Fruit fly (Drosophila melanogaster) whole organism, pupa: ENCODE measurements around the gene eIF1.
A peak's percentile ranks its signal among the peaks of the same experiment; 100 is the strongest.

Experiments used
- CG10348 ChIP-seq: fragments of 200-800 bp; sonication (Bioruptor generic); IDR thresholded peaks from 2 replicates; pipeline ENCODE4 v1.3.6; 2022; ENCODE audit warnings: missing biosample characterization, missing genetic modification characterization
- CG12605 ChIP-seq: fragments of 200-800 bp; sonication (Bioruptor generic); IDR thresholded peaks from 2 replicates; pipeline ENCODE4 v1.3.6; 2022; ENCODE audit warnings: missing biosample characterization, missing genetic modification characterization
- CG13204 ChIP-seq: fragments of 200-800 bp; sonication (Bioruptor generic); optimal IDR thresholded peaks from 2 replicates; lab custom pipeline; 2018; ENCODE audit warnings: missing biosample characterization, mild to moderate bottlenecking, missing genetic modification characterization, moderate library complexity
- CG14655 ChIP-seq: fragments of 200-800 bp; sonication (Bioruptor generic); optimal IDR thresholded peaks from 3 replicates; lab custom pipeline; 2017; ENCODE audit warnings: mild to moderate bottlenecking, missing biosample characterization, missing genetic modification reagents, missing genetic modification characterization
- CG15710 ChIP-seq: fragments of 200-800 bp; sonication (Bioruptor generic); optimal IDR thresholded peaks from 2 replicates; lab custom pipeline; 2018; ENCODE audit warnings: missing biosample characterization, mild to moderate bottlenecking, missing genetic modification characterization, moderate library complexity
- CG17806 ChIP-seq: fragments of 200-800 bp; sonication (Bioruptor generic); optimal IDR thresholded peaks from 2 replicates; lab custom pipeline; 2018; ENCODE audit warnings: missing biosample characterization, mild to moderate bottlenecking, missing genetic modification characterization, moderate library complexity
- CG32121 ChIP-seq: fragments of 200-800 bp; sonication (Bioruptor generic); IDR thresholded peaks from 2 replicates; pipeline ENCODE4 v1.3.6; 2022; ENCODE audit warnings: missing biosample characterization, missing genetic modification characterization
- CG34367 ChIP-seq: fragments of 200-800 bp; sonication (Bioruptor generic); optimal IDR thresholded peaks from 2 replicates; lab custom pipeline; 2018; ENCODE audit warnings: missing biosample characterization, mild to moderate bottlenecking, missing genetic modification characterization
- CG4496 ChIP-seq: fragments of 200-800 bp; sonication (Bioruptor generic); IDR thresholded peaks from 3 replicates; pipeline ENCODE4 v1.3.6; 2022; ENCODE audit warnings: missing biosample characterization, missing genetic modification characterization
- CG8159 ChIP-seq: fragments of 200-800 bp; sonication (Bioruptor generic); optimal IDR thresholded peaks from 3 replicates; lab custom pipeline; 2018; ENCODE audit warnings: missing biosample characterization, mild to moderate bottlenecking, missing genetic modification characterization, moderate library complexity
- CG8301 ChIP-seq: fragments of 200-800 bp; sonication (Bioruptor generic); optimal IDR thresholded peaks from 2 replicates; lab custom pipeline; 2018; ENCODE audit warnings: missing biosample characterization, mild to moderate bottlenecking, missing genetic modification characterization
- CG9948 ChIP-seq: fragments of 200-800 bp; sonication (Bioruptor generic); optimal IDR thresholded peaks from 2 replicates; lab custom pipeline; 2018; ENCODE audit warnings: missing biosample characterization, mild to moderate bottlenecking, missing genetic modification characterization, moderate library complexity
- D1 ChIP-seq: fragments of 200-800 bp; sonication (Bioruptor generic); optimal IDR thresholded peaks from 2 replicates; lab custom pipeline; 2018; ENCODE audit warnings: missing biosample characterization, mild to moderate bottlenecking, missing genetic modification characterization, moderate library complexity
- EcR ChIP-seq: fragments of 200-800 bp; sonication (Bioruptor generic); optimal IDR thresholded peaks from 3 replicates; lab custom pipeline; 2019; ENCODE audit warnings: missing biosample characterization, missing genetic modification characterization, mild to moderate bottlenecking, moderate library complexity, missing genetic modification reagents
- Ets98B ChIP-seq: fragments of 200-800 bp; sonication (Bioruptor generic); IDR thresholded peaks from 2 replicates; pipeline ENCODE4 v1.3.6; 2022; ENCODE audit warnings: missing biosample characterization, missing genetic modification characterization
- Pif1A ChIP-seq: fragments of 200-800 bp; sonication (Bioruptor generic); optimal IDR thresholded peaks from 3 replicates; lab custom pipeline; 2016; ENCODE audit warnings: missing biosample characterization, missing genetic modification characterization
- Pif1B ChIP-seq: fragments of 200-800 bp; sonication (Bioruptor generic); optimal IDR thresholded peaks from 3 replicates; lab custom pipeline; 2016; ENCODE audit warnings: missing biosample characterization, missing genetic modification characterization
- Snoo ChIP-seq: fragments of 200-800 bp; sonication (Bioruptor generic); optimal IDR thresholded peaks from 3 replicates; lab custom pipeline; 2017; ENCODE audit warnings: missing biosample characterization, mild to moderate bottlenecking, missing genetic modification characterization, inconsistent platforms
- fd96Ca ChIP-seq: fragments of 200-800 bp; sonication (Bioruptor generic); IDR thresholded peaks from 3 replicates; pipeline ENCODE4 v1.3.6; 2022; ENCODE audit warnings: missing biosample characterization, missing genetic modification characterization
- gl ChIP-seq: fragments of 200-800 bp; sonication (Bioruptor generic); optimal IDR thresholded peaks from 2 replicates; lab custom pipeline; 2018; ENCODE audit warnings: missing biosample characterization, mild to moderate bottlenecking, missing genetic modification characterization
- rn ChIP-seq: fragments of 200-800 bp; sonication (Bioruptor generic); IDR thresholded peaks from 2 replicates; pipeline ENCODE4 v1.3.6; 2022; ENCODE audit warnings: missing biosample characterization, missing genetic modification characterization

The eIF1 gene

DNA sequence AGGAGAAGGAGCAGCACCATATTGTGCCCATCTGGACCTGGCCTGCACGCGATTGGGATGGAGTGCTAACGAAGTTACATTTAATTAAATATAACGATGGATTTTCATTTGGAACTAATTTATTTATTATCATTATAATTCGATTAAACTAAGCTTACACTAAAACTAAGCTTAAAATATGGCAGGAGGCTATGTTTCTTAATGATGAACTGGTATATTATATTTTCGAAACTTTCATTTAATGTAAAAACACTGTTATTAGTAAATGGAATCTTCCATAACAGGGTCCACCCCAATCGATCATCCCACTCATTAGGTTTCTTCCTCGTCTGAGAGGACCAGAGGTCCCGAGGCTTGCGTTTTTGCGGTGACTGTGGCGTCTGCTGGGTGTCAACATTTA lies 22.0 kb downstream of the eIF1 start:
- TF ChIP-seq EcR (GFP tag; lab: Kevin White, UChicago) (no peak), CG8301 (tag; lab: Kevin White, UChicago) (peak; percentile 55), CG13204 (GFP tag; lab: Kevin White, UChicago) (peak; percentile 85), CG12605 (GFP tag; lab: Robert Waterston, UW) (peak; percentile 42; the same call in 1 of the 2 replicates), Pif1B (peak; percentile 84), Snoo (tag; lab: Kevin White, UChicago) (peak; percentile 90), fd96Ca (no peak), D1 (peak; percentile 81), CG32121 (GFP tag; lab: Robert Waterston, UW) (no peak), CG15710 (tag; lab: Kevin White, UChicago) (peak; percentile 95), Ets98B (GFP tag; lab: Robert Waterston, UW) (no peak), CG9948 (tag; lab: Kevin White, UChicago) (peak; percentile 82), rn (GFP tag; lab: Robert Waterston, UW) (no peak), CG10348 (GFP tag; lab: Robert Waterston, UW) (no peak), CG4496 (GFP tag; lab: Robert Waterston, UW) (peak; percentile 57; the same call in 2 of the 3 replicates), CG14655 (GFP tag; lab: Kevin White, UChicago) (peak; percentile 72), gl (tag; lab: Kevin White, UChicago) (peak; percentile 65), CG34367 (peak; percentile 92), Pif1A (GFP tag; lab: Kevin White, UChicago) (peak; percentile 79), CG8159 (peak; percentile 100), CG17806 (peak; percentile 88)

dm6 chr3L:3246378-3247129 lies 23.4 kb downstream of the eIF1 start:
- TF ChIP-seq EcR (GFP tag; lab: Kevin White, UChicago), result peak; percentile 100
- peak; percentile 99 for TF ChIP-seq CG12605 (GFP tag; lab: Robert Waterston, UW)
- TF ChIP-seq CG8301 (tag; lab: Kevin White, UChicago), result peak; percentile 87
- TF ChIP-seq D1, result peak; percentile 97
- peak; percentile 99 for TF ChIP-seq Pif1A (GFP tag; lab: Kevin White, UChicago)
- TF ChIP-seq CG14655 (GFP tag; lab: Kevin White, UChicago), result peak; percentile 96
- TF ChIP-seq rn (GFP tag; lab: Robert Waterston, UW), result peak; percentile 91
- peak; percentile 97 for TF ChIP-seq CG4496 (GFP tag; lab: Robert Waterston, UW)
- TF ChIP-seq CG32121 (GFP tag; lab: Robert Waterston, UW), result peak; percentile 92
- TF ChIP-seq Snoo (tag; lab: Kevin White, UChicago), result peak; percentile 99
- TF ChIP-seq gl (tag; lab: Kevin White, UChicago), result peak; percentile 100
- peak; percentile 98 for TF ChIP-seq CG34367
- peak; percentile 96 for TF ChIP-seq CG9948 (tag; lab: Kevin White, UChicago)
- TF ChIP-seq fd96Ca, result peak; percentile 96
- peak; percentile 99 for TF ChIP-seq CG15710 (tag; lab: Kevin White, UChicago)
- peak; percentile 98 for TF ChIP-seq CG17806
- TF ChIP-seq Ets98B (GFP tag; lab: Robert Waterston, UW), result peak; percentile 94
- TF ChIP-seq Pif1B, result peak; percentile 99
- peak; percentile 99 for TF ChIP-seq CG8159
- 0 out of 2 replicates have a peak, but pooled peaks have one; percentile 27 for TF ChIP-seq CG10348 (GFP tag; lab: Robert Waterston, UW)
- TF ChIP-seq CG13204 (GFP tag; lab: Kevin White, UChicago), result peak; percentile 99
- TF ChIP-seq, all 21 proteins: peak for 21

DNA sequence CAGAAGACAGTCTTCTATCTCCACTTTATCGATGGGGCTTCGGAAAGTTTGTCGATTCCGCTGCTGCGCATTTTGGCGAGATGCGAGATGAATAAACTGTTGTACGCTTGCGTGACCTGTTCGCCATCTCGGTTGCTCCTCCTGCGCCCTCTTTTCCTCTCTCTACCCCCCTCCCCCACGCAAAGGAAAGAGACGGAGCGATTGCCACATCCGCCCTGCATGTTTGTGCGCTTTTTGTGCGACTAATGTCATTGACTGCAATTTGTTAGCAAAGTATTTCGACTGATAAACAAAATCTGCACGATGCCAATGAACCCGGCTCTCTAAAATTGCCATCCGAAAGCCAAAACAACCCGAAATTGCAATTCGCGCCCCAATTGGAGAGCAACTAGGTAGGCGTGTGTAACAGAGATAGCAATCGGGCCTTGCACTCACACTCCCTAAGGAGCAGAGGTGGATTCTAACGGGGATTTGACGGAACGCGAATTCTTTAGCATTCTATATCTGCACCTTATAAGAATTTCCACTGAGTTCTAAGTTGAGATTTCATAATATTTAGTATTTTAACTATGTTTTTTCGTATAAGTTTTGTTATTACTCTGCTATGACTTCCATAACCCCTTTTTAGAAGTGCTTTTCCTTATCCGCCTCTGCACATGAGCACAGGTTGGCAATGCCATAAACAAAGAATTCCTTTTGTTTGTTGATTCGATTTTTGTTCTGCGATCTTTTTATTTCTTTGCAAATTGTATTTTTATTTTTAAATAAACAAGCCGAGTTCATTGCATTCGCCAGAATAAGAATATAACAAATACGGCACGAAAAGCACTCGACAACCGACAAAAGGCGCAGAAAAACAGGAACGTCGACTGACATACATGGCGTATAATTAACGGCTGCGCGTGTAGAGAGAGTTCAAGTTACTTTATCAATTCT lies 24.3 kb downstream of the eIF1 start, which contains the start of gene CG43389:
Gene CG43389 (plus strand): TSS at position 886 of the 936 bp plus-strand sequence.
- TF ChIP-seq CG14655 (GFP tag; lab: Kevin White, UChicago) (peak; percentile 76), Pif1A (GFP tag; lab: Kevin White, UChicago) (peak; percentile 82), CG17806 (peak; percentile 88), gl (tag; lab: Kevin White, UChicago) (peak; percentile 90), CG4496 (GFP tag; lab: Robert Waterston, UW) (peak; percentile 77), Pif1B (peak; percentile 76), CG9948 (tag; lab: Kevin White, UChicago) (peak; percentile 85), CG15710 (tag; lab: Kevin White, UChicago) (peak; percentile 96), CG34367 (peak; percentile 92), fd96Ca (peak; percentile 83; the same call in 2 of the 3 replicates), CG13204 (GFP tag; lab: Kevin White, UChicago) (peak; percentile 82), CG10348 (GFP tag; lab: Robert Waterston, UW) (peak; percentile 64), CG12605 (GFP tag; lab: Robert Waterston, UW) (peak; percentile 27; the same call in 1 of the 2 replicates), CG8159 (peak; percentile 92), CG8301 (tag; lab: Kevin White, UChicago) (peak; percentile 56), EcR (GFP tag; lab: Kevin White, UChicago) (peak; percentile 86), rn (GFP tag; lab: Robert Waterston, UW) (peak; percentile 53), Ets98B (GFP tag; lab: Robert Waterston, UW) (peak; percentile 81), CG32121 (GFP tag; lab: Robert Waterston, UW) (peak; percentile 74; the same call in 1 of the 2 replicates), Snoo (tag; lab: Kevin White, UChicago) (peak; percentile 97), D1 (peak; percentile 43)
